Worm (Caenorhabditis elegans): ENCODE measurements around the gene T05A7.13.

T05A7.13 gene

ce11 chrII:4710120-4710519, 48.9 kb upstream of the T05A7.13 start, which contains the start of gene tag-151 (continued):
- TF ChIP-seq madf-3 (GFP tag; IDR thresholded peaks at IDR 0.05): peak; percentile 70; the same call in 1 of the 2 replicates
- 0 out of 2 replicates have a peak, but pooled peaks have one; percentile 8 for TF ChIP-seq Y95B8A.8 (GFP tag; IDR thresholded peaks at IDR 0.05)
- no peak for TF ChIP-seq madf-8 (GFP tag; conservative IDR thresholded peaks at IDR 0.05)
- no peak for TF ChIP-seq zfh-2 (GFP tag; conservative IDR thresholded peaks at IDR 0.05)
- TF ChIP-seq F52B5.7 (tag; optimal IDR thresholded peaks at IDR 0.05): peak; percentile 16
- no peak for TF ChIP-seq F33H1.4 (GFP tag; IDR thresholded peaks at IDR 0.05)
- no peak for TF ChIP-seq snpc-4 (GFP tag; optimal IDR thresholded peaks at IDR 0.05)
- TF ChIP-seq snpc-4 (tag; optimal IDR thresholded peaks at IDR 0.05): peak in 2 of 4 experiments; percentile 13 to 29
- no peak for TF ChIP-seq ama-1 (optimal IDR thresholded peaks at IDR 0.05)
- TF ChIP-seq ama-1 (GFP tag; optimal IDR thresholded peaks at IDR 0.05): peak in 1 of 2 experiments; percentile 71
- TF ChIP-seq him-1 (tag; optimal IDR thresholded peaks at IDR 0.05): peak; percentile 5
- no peak for TF ChIP-seq hmg-1.2 (GFP tag; IDR thresholded peaks at IDR 0.05)
- TF ChIP-seq chd-7 (tag; optimal IDR thresholded peaks at IDR 0.05): peak; percentile 49
- peak; percentile 23 for TF ChIP-seq xnd-1 (tag; optimal IDR thresholded peaks at IDR 0.05)
- no peak for TF ChIP-seq egrh-3 (GFP tag; IDR thresholded peaks at IDR 0.05)
- TF ChIP-seq zim-3 (tag; optimal IDR thresholded peaks at IDR 0.05): no peak
- TF ChIP-seq athp-1 (tag; optimal IDR thresholded peaks at IDR 0.05): peak; percentile 37
- TF ChIP-seq aptf-2 (GFP tag; conservative IDR thresholded peaks at IDR 0.05): no peak
- TF ChIP-seq dpl-1 (GFP tag; optimal IDR thresholded peaks at IDR 0.05): no peak
- TF ChIP-seq lin-35 (GFP tag; optimal IDR thresholded peaks at IDR 0.05): peak in 1 of 3 experiments; percentile 1
- TF ChIP-seq ets-4 (GFP tag; optimal IDR thresholded peaks at IDR 0.05): no peak
- peak; percentile 73 for TF ChIP-seq Y56A3A.18 (GFP tag; IDR thresholded peaks at IDR 0.05)

- TF ChIP-seq dox-1 (GFP tag; IDR thresholded peaks at IDR 0.05) (peak; percentile 88), zim-3 (tag; optimal IDR thresholded peaks at IDR 0.05) (no peak), Y79H2A.3 (GFP tag; conservative IDR thresholded peaks at IDR 0.05) (no peak), cebp-1 (GFP tag; IDR thresholded peaks at IDR 0.05) (no peak), cebp-1 (tag; optimal IDR thresholded peaks at IDR 0.05) (peak; percentile 38), F55B11.4 (tag; optimal IDR thresholded peaks at IDR 0.05; ENCODE audit: borderline replicate concordance, insufficient read depth) (no peak), gei-17 (GFP tag; optimal IDR thresholded peaks at IDR 0.05) (no peak), nhr-179 (tag; optimal IDR thresholded peaks at IDR 0.05) (no peak), D2030.7 (GFP tag; IDR thresholded peaks at IDR 0.05) (peak; percentile 41; the same call in 1 of the 2 replicates), somi-1 (GFP tag; optimal IDR thresholded peaks at IDR 0.05) (no peak), lin-26 (GFP tag; IDR thresholded peaks at IDR 0.05) (no peak), ztf-28 (GFP tag; IDR thresholded peaks at IDR 0.05) (no peak), ZK185.1 (tag; optimal IDR thresholded peaks at IDR 0.05; ENCODE audit: poor library complexity, severe bottlenecking) (peak; percentile 16), ceh-91 (GFP tag; IDR thresholded peaks at IDR 0.05) (0 out of 2 replicates have a peak, but pooled peaks have one; percentile 33), ztf-6 (GFP tag; IDR thresholded peaks at IDR 0.05) (no peak), ets-4 (GFP tag; optimal IDR thresholded peaks at IDR 0.05) (no peak), unc-130 (GFP tag; optimal IDR thresholded peaks at IDR 0.05) (no peak), K12H6.12 (tag; optimal IDR thresholded peaks at IDR 0.05) (no peak), snpc-3.4 (tag; optimal IDR thresholded peaks at IDR 0.05) (peak; percentile 74), snpc-1.3 (tag; optimal IDR thresholded peaks at IDR 0.05; ENCODE audit: insufficient read depth) (peak; percentile 47), attf-5 (GFP tag; optimal IDR thresholded peaks at IDR 0.05) (peak; percentile 58), mel-28 (tag; optimal IDR thresholded peaks at IDR 0.05; ENCODE audit: borderline replicate concordance) (no peak), snpc-4 (GFP tag; optimal IDR thresholded peaks at IDR 0.05) (no peak), snpc-4 (tag; optimal IDR thresholded peaks at IDR 0.05) (peak in 3 of 4 experiments; percentile 7 to 53 (median 28)), aptf-2 (GFP tag; conservative IDR thresholded peaks at IDR 0.05) (no peak), let-607 (tag; optimal IDR thresholded peaks at IDR 0.05) (peak; percentile 98 to 99), F33H1.4 (GFP tag; IDR thresholded peaks at IDR 0.05) (peak; percentile 92), ceh-100 (GFP tag; IDR thresholded peaks at IDR 0.05) (peak; percentile 50; the same call in 1 of the 2 replicates), F23B12.7 (tag; optimal IDR thresholded peaks at IDR 0.05; ENCODE audit: insufficient read depth) (peak; percentile 29), efl-1 (GFP tag; optimal IDR thresholded peaks at IDR 0.05) (peak; percentile 40)
These were observed 45.2 kb upstream of the T05A7.13 start, which contains the start of the genes F10G7.9 and tsn-1 for ce11 chrII:4706359-4706871. TSS of gene F10G7.9 (minus strand) at chrII:4706485. TSS of gene tsn-1 (plus strand) at chrII:4706821.
